Comparison of ENCODE assay signal across 5 worm cellular contexts in the genomic region with DNA sequence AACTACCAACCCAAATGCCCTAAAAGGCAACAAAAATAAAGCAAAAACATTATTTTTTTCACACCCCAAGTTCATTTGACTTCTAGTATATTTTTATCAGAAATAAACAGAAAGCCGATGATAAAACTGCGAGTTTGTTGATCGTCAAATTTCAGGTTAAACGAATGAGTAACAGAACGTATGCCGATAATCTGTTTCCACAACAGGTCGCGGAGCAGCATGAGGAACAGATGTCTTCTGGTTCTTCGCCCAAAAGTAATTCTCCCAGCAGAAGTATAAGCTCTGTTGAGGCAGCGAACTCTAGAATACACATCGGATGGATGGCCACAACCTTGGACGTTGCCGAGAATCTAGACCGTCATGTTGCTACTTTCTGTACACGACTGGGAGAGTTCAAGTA.
TF ChIP-seq lines count a peak whose summit lies in the region.

A gene (plus strand): TSS at position 141 of the 400 bp plus-strand sequence.

TF ChIP-seq in whole organism, L1 larva, 84 proteins besides CTCF, POLR2A, EP300 and RAD21 (continues in another document):
- TF ChIP-seq hlh-4 (tag; optimal IDR thresholded peaks at IDR 0.05; lab: Kevin White, UChicago) (no peak), ces-1 (GFP tag; optimal IDR thresholded peaks at IDR 0.05; lab: Kevin White, UChicago) (no peak), efl-1 (optimal IDR thresholded peaks at IDR 0.05; lab: Kevin White, UChicago) (peak; percentile 21 to 41), efl-1 (GFP tag; optimal IDR thresholded peaks at IDR 0.05 in 1 of 2; lab: Kevin White, UChicago) (peak in 1 of 2 experiments; percentile 77), nhr-90 (tag; optimal IDR thresholded peaks at IDR 0.05; lab: Kevin White, UChicago; ENCODE audit: poor library complexity) (peak; percentile 17), nhr-76 (tag; optimal IDR thresholded peaks at IDR 0.05; lab: Kevin White, UChicago) (no peak), hlh-17 (GFP tag; optimal IDR thresholded peaks at IDR 0.05; lab: Kevin White, UChicago; ENCODE audit: borderline replicate concordance) (no peak), C34B4.2 (tag; optimal IDR thresholded peaks at IDR 0.05; lab: Kevin White, UChicago) (peak; percentile 43), unc-62 (GFP tag; optimal IDR thresholded peaks at IDR 0.05; lab: Kevin White, UChicago) (no peak), fos-1 (tag; optimal IDR thresholded peaks at IDR 0.05; lab: Kevin White, UChicago) (peak; percentile 14), lin-13 (GFP tag; optimal IDR thresholded peaks at IDR 0.05; lab: Kevin White, UChicago) (no peak), fkh-8 (tag; optimal IDR thresholded peaks at IDR 0.05; lab: Kevin White, UChicago) (no peak), ets-5 (GFP tag; IDR thresholded peaks at IDR 0.05; lab: Robert Waterston, UW) (no peak), zip-4 (GFP tag; optimal IDR thresholded peaks at IDR 0.05; lab: Kevin White, UChicago) (peak; percentile 37), swsn-7 (tag; optimal IDR thresholded peaks at IDR 0.05; lab: Kevin White, UChicago) (no peak), ztf-11 (tag; optimal IDR thresholded peaks at IDR 0.05; lab: Kevin White, UChicago) (no peak), alr-1 (tag; optimal IDR thresholded peaks at IDR 0.05; lab: Kevin White, UChicago; ENCODE audit: borderline replicate concordance) (no peak)

TF ChIP-seq in whole organism, L2 larva, 48 proteins besides CTCF, POLR2A, EP300 and RAD21 (continues in another document):
- TF ChIP-seq sma-3 (GFP tag; optimal IDR thresholded peaks at IDR 0.05; lab: Kevin White, UChicago), result peak; percentile 45
- no peak for TF ChIP-seq lin-39 (tag; optimal IDR thresholded peaks at IDR 0.05; lab: Kevin White, UChicago)
- TF ChIP-seq unc-62 (GFP tag; optimal IDR thresholded peaks at IDR 0.05; lab: Kevin White, UChicago), result no peak
- no peak for TF ChIP-seq mbf-1 (tag; optimal IDR thresholded peaks at IDR 0.05; lab: Kevin White, UChicago)
- TF ChIP-seq F13H6.1 (tag; optimal IDR thresholded peaks at IDR 0.05; lab: Kevin White, UChicago), result peak; percentile 8
- no peak for TF ChIP-seq mdl-1 (tag; optimal IDR thresholded peaks at IDR 0.05; lab: Kevin White, UChicago)
- TF ChIP-seq nhr-21 (tag; optimal IDR thresholded peaks at IDR 0.05; lab: Kevin White, UChicago), result peak; percentile 46
- no peak for TF ChIP-seq nhr-237 (tag; optimal IDR thresholded peaks at IDR 0.05; lab: Kevin White, UChicago)
- TF ChIP-seq sma-9 (GFP tag; optimal IDR thresholded peaks at IDR 0.05; lab: Kevin White, UChicago), result no peak
- TF ChIP-seq sma-9 (tag; optimal IDR thresholded peaks at IDR 0.05; lab: Kevin White, UChicago), result no peak
- TF ChIP-seq ztf-4 (tag; optimal IDR thresholded peaks at IDR 0.05; lab: Kevin White, UChicago), result peak; percentile 53
- no peak for TF ChIP-seq C34F6.9 (tag; optimal IDR thresholded peaks at IDR 0.05; lab: Kevin White, UChicago)
- TF ChIP-seq R02D3.7 (tag; optimal IDR thresholded peaks at IDR 0.05; lab: Kevin White, UChicago), result no peak
- no peak for TF ChIP-seq mab-5 (tag; optimal IDR thresholded peaks at IDR 0.05; lab: Kevin White, UChicago)
- no peak for TF ChIP-seq zag-1 (tag; optimal IDR thresholded peaks at IDR 0.05; lab: Kevin White, UChicago)
- peak; percentile 65 for TF ChIP-seq ama-1 (optimal IDR thresholded peaks at IDR 0.05; lab: Kevin White, UChicago)
- no peak for TF ChIP-seq nhr-77 (tag; optimal IDR thresholded peaks at IDR 0.05; lab: Kevin White, UChicago)
- no peak for TF ChIP-seq sem-4 (tag; optimal IDR thresholded peaks at IDR 0.05; lab: Kevin White, UChicago)
- TF ChIP-seq ceh-16 (tag; optimal IDR thresholded peaks at IDR 0.05; lab: Kevin White, UChicago), result no peak

TF ChIP-seq in whole organism, L3 larva, 47 proteins besides CTCF, POLR2A, EP300 and RAD21:
- TF ChIP-seq pqm-1 (tag; optimal IDR thresholded peaks at IDR 0.05; lab: Kevin White, UChicago) (peak; percentile 18), ceh-82 (tag; optimal IDR thresholded peaks at IDR 0.05; lab: Kevin White, UChicago) (no peak), ama-1 (optimal IDR thresholded peaks at IDR 0.05; lab: Kevin White, UChicago) (peak; percentile 90), nhr-23 (tag; optimal IDR thresholded peaks at IDR 0.05; lab: Kevin White, UChicago) (peak; percentile 35), nhr-43 (tag; optimal IDR thresholded peaks at IDR 0.05; lab: Kevin White, UChicago; ENCODE audit: poor library complexity, severe bottlenecking) (peak; percentile 73), unc-62 (GFP tag; optimal IDR thresholded peaks at IDR 0.05; lab: Kevin White, UChicago) (no peak), elt-2 (tag; optimal IDR thresholded peaks at IDR 0.05; lab: Kevin White, UChicago) (peak; percentile 27), fkh-2 (tag; optimal IDR thresholded peaks at IDR 0.05; lab: Kevin White, UChicago) (no peak), aly-2 (tag; optimal IDR thresholded peaks at IDR 0.05; lab: Kevin White, UChicago) (peak; percentile 76), nhr-25 (tag; optimal IDR thresholded peaks at IDR 0.05; lab: Kevin White, UChicago) (peak; percentile 30), lsy-12 (tag; optimal IDR thresholded peaks at IDR 0.05; lab: Kevin White, UChicago) (peak; percentile 81), nhr-11 (tag; optimal IDR thresholded peaks at IDR 0.05; lab: Kevin White, UChicago) (peak; percentile 17), nhr-77 (tag; optimal IDR thresholded peaks at IDR 0.05; lab: Kevin White, UChicago) (peak; percentile 22), elt-3 (tag; optimal IDR thresholded peaks at IDR 0.05; lab: Kevin White, UChicago) (peak in 1 of 3 experiments; percentile 13), pha-4 (tag; optimal IDR thresholded peaks at IDR 0.05; lab: Kevin White, UChicago) (peak; percentile 13)

TF ChIP-seq in whole organism, L4 larva, 104 proteins besides CTCF, POLR2A, EP300 and RAD21 (continues in another document):
- TF ChIP-seq zip-2 (tag; optimal IDR thresholded peaks at IDR 0.05; lab: Kevin White, UChicago) (no peak), ctbp-1 (GFP tag; IDR thresholded peaks at IDR 0.05; lab: Robert Waterston, UW) (peak; percentile 45; the same call in 1 of the 2 replicates), fkh-10 (GFP tag; optimal IDR thresholded peaks at IDR 0.05; lab: Kevin White, UChicago) (no peak), nhr-11 (tag; optimal IDR thresholded peaks at IDR 0.05; lab: Kevin White, UChicago) (no peak), ceh-32 (tag; optimal IDR thresholded peaks at IDR 0.05; lab: Kevin White, UChicago; ENCODE audit: poor library complexity) (no peak), mxl-3 (GFP tag; optimal IDR thresholded peaks at IDR 0.05; lab: Kevin White, UChicago) (no peak), saeg-2 (GFP tag; IDR thresholded peaks at IDR 0.05; lab: Robert Waterston, UW) (no peak), daf-16 (GFP tag; optimal IDR thresholded peaks at IDR 0.05; lab: Kevin White, UChicago) (peak; percentile 25 to 57), daf-16 (tag; optimal IDR thresholded peaks at IDR 0.05; lab: Kevin White, UChicago) (peak; percentile 55), F10B5.3 (tag; optimal IDR thresholded peaks at IDR 0.05; lab: Kevin White, UChicago) (no peak), nhr-76 (tag; optimal IDR thresholded peaks at IDR 0.05; lab: Kevin White, UChicago) (no peak), D1046.2 (GFP tag; IDR thresholded peaks at IDR 0.05; lab: Robert Waterston, UW) (peak; percentile 60; the same call in 1 of the 2 replicates), ces-1 (GFP tag; optimal IDR thresholded peaks at IDR 0.05; lab: Kevin White, UChicago) (no peak), lsy-2 (tag; optimal IDR thresholded peaks at IDR 0.05; lab: Kevin White, UChicago) (peak in 1 of 2 experiments; percentile 54), nhr-48 (tag; optimal IDR thresholded peaks at IDR 0.05; lab: Kevin White, UChicago) (no peak), skn-1 (tag; optimal IDR thresholded peaks at IDR 0.05; lab: Kevin White, UChicago) (no peak), mdl-1 (tag; optimal IDR thresholded peaks at IDR 0.05; lab: Kevin White, UChicago) (no peak), tag-97 (GFP tag; IDR thresholded peaks at IDR 0.05; lab: Robert Waterston, UW) (no peak), ceh-20 (GFP tag; IDR thresholded peaks at IDR 0.05; lab: Robert Waterston, UW) (0 out of 2 replicates have a peak, but pooled peaks have one; percentile 8), hlh-11 (tag; optimal IDR thresholded peaks at IDR 0.05; lab: Kevin White, UChicago) (peak; percentile 51), ztf-7 (tag; optimal IDR thresholded peaks at IDR 0.05; lab: Kevin White, UChicago) (no peak)

TF ChIP-seq in whole organism, young adult, 124 proteins besides CTCF, POLR2A, EP300 and RAD21 (continues in another document):
- TF ChIP-seq nhr-27 (tag; optimal IDR thresholded peaks at IDR 0.05; lab: Kevin White, UChicago), result peak; percentile 73
- TF ChIP-seq F49E8.2 (tag; optimal IDR thresholded peaks at IDR 0.05; lab: Kevin White, UChicago; ENCODE audit: insufficient read depth), result peak; percentile 91
- no peak for TF ChIP-seq efl-1 (GFP tag; optimal IDR thresholded peaks at IDR 0.05; lab: Kevin White, UChicago)
- TF ChIP-seq ceh-40 (GFP tag; IDR thresholded peaks at IDR 0.05; lab: Robert Waterston, UW), result no peak
- TF ChIP-seq tlf-1 (GFP tag; optimal IDR thresholded peaks at IDR 0.05; lab: Kevin White, UChicago), result peak; percentile 89
- no peak for TF ChIP-seq ccch-3 (GFP tag; optimal IDR thresholded peaks at IDR 0.05; lab: Kevin White, UChicago)
- TF ChIP-seq D2030.7 (GFP tag; IDR thresholded peaks at IDR 0.05; lab: Robert Waterston, UW), result peak; percentile 47
- TF ChIP-seq bed-2 (GFP tag; IDR thresholded peaks at IDR 0.05; lab: Robert Waterston, UW), result no peak
- no peak; the same call in 1 of the 2 replicates for TF ChIP-seq C06A6.2 (GFP tag; conservative IDR thresholded peaks at IDR 0.05; lab: Robert Waterston, UW)
- no peak for TF ChIP-seq snpc-4 (GFP tag; optimal IDR thresholded peaks at IDR 0.05; lab: Kevin White, UChicago)
- TF ChIP-seq snpc-4 (tag; optimal IDR thresholded peaks at IDR 0.05; lab: Kevin White, UChicago), result peak in 2 of 4 experiments; percentile 28 to 48
- TF ChIP-seq pbrm-1 (GFP tag; IDR thresholded peaks at IDR 0.05; lab: Robert Waterston, UW), result peak; percentile 68; the same call in 1 of the 2 replicates
- TF ChIP-seq F22D6.2 (tag; optimal IDR thresholded peaks at IDR 0.05; lab: Kevin White, UChicago), result no peak
- TF ChIP-seq lsl-1 (GFP tag; optimal IDR thresholded peaks at IDR 0.05; lab: Kevin White, UChicago), result peak; percentile 44
- TF ChIP-seq athp-1 (tag; optimal IDR thresholded peaks at IDR 0.05; lab: Kevin White, UChicago), result peak; percentile 91
- peak; percentile 85 for TF ChIP-seq Y53G8AR.9 (GFP tag; conservative IDR thresholded peaks at IDR 0.05; lab: Robert Waterston, UW)
- peak in 1 of 3 experiments; percentile 22 for TF ChIP-seq lin-35 (GFP tag; optimal IDR thresholded peaks at IDR 0.05; lab: Kevin White, UChicago)
- TF ChIP-seq nhr-90 (tag; optimal IDR thresholded peaks at IDR 0.05; lab: Kevin White, UChicago), result no peak
- TF ChIP-seq egl-18 (GFP tag; IDR thresholded peaks at IDR 0.05; lab: Robert Waterston, UW), result no peak
- TF ChIP-seq mxl-1 (tag; optimal IDR thresholded peaks at IDR 0.05; lab: Kevin White, UChicago), result no peak
- TF ChIP-seq somi-1 (GFP tag; optimal IDR thresholded peaks at IDR 0.05; lab: Kevin White, UChicago), result peak; percentile 20
- peak; percentile 80; the same call in 1 of the 2 replicates for TF ChIP-seq madf-3 (GFP tag; IDR thresholded peaks at IDR 0.05; lab: Robert Waterston, UW)
- peak; percentile 79; the same call in 1 of the 2 replicates for TF ChIP-seq Y95B8A.8 (GFP tag; IDR thresholded peaks at IDR 0.05; lab: Robert Waterston, UW)
